Worm (Caenorhabditis elegans) whole organism, L3 larva: ENCODE data around the gene F55A4.7.

ENCODE experiments used
- ceh-9 ChIP-seq: sonication (generic microtip); optimal IDR thresholded peaks from 2 replicates; lab custom pipeline; 2018; ENCODE audit warnings: missing biosample characterization, missing genetic modification characterization
- fkh-10 ChIP-seq: sonication (generic microtip); optimal IDR thresholded peaks from 2 replicates; lab custom pipeline; 2017; ENCODE audit warnings: missing biosample characterization, missing genetic modification reagents, missing genetic modification characterization
- fos-1 ChIP-seq: fragments of 150-350 bp; optimal IDR thresholded peaks from 2 replicates; lab custom pipeline; 2014; ENCODE audit warnings: missing biosample characterization, missing genetic modification characterization
- jun-1 ChIP-seq: fragments of 150-350 bp; optimal IDR thresholded peaks from 2 replicates; lab custom pipeline; 2014; ENCODE audit warnings: missing biosample characterization, missing genetic modification reagents, missing genetic modification characterization
- mdl-1 ChIP-seq: fragments of 150-350 bp; optimal IDR thresholded peaks from 2 replicates; lab custom pipeline; 2014; ENCODE audit warnings: missing biosample characterization, missing genetic modification characterization
- nfya-1 ChIP-seq: sonication (generic microtip); optimal IDR thresholded peaks from 2 replicates; lab custom pipeline; 2017; ENCODE audit warnings: missing genetic modification characterization, mild to moderate bottlenecking, missing compliant biosample characterization, antibody characterized with exemption, moderate library complexity; ENCODE audit not compliant: insufficient read depth
- sea-2 ChIP-seq: fragments of 150-350 bp; sonication (generic microtip); optimal IDR thresholded peaks from 4 replicates; lab custom pipeline; 2014; ENCODE audit warnings: missing biosample characterization, missing genetic modification reagents, missing genetic modification characterization
- unc-39 ChIP-seq: sonication (generic microtip); optimal IDR thresholded peaks from 4 replicates; lab custom pipeline; 2017; ENCODE audit warnings: missing biosample characterization, missing genetic modification characterization
- unc-62 ChIP-seq: fragments of 150-350 bp; sonication (generic microtip); optimal IDR thresholded peaks from 4 replicates; lab custom pipeline; 2014; ENCODE audit warnings: missing biosample characterization, missing genetic modification reagents, missing genetic modification characterization
- zag-1 ChIP-seq: fragments of 150-350 bp; optimal IDR thresholded peaks from 2 replicates; lab custom pipeline; 2014; ENCODE audit warnings: missing biosample characterization, missing genetic modification characterization
- ztf-4 ChIP-seq: fragments of 150-350 bp; optimal IDR thresholded peaks from 2 replicates; lab custom pipeline; 2014; ENCODE audit warnings: missing biosample characterization, missing genetic modification characterization

DNA sequence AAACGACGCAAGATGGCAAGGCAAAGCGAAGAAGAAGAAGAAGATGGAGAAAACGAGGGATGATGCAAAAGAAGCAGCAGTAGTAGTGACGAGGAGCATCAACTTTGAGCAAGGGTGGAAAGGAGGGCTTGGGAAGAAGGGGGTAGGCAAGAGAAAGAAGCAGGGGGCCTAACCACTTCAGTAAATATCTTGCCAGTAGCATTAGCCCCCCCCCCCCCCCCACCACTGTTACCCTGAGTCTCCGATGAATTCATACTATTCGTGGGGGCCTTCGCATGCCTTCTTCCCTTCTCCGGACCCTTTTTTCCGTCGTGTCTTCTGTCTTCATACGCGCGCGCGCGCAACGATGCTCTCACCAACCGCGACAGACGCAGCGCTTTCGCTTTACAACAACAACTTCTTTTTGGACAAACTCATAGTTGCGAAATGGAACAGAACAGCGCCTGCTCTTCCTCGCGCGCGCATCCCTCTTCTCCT, 16.4 kb downstream of the F55A4.7 start:
- TF ChIP-seq ztf-4 (no peak), mdl-1 (no peak), ceh-9 (no peak), fos-1 (tag; lab: Kevin White, UChicago) (no peak), nfya-1 (tag; lab: Kevin White, UChicago) (no peak), fkh-10 (GFP tag; lab: Kevin White, UChicago) (peak; percentile 1), jun-1 (tag; lab: Kevin White, UChicago) (no peak), sea-2 (no peak), unc-39 (tag; lab: Kevin White, UChicago) (no peak), zag-1 (tag; lab: Kevin White, UChicago) (no peak), unc-62 (GFP tag; lab: Kevin White, UChicago) (no peak)
